Fruit fly (Drosophila melanogaster) whole organism, embryonic: Measurements from ENCODE around the gene St2.
A peak's percentile ranks its signal among the peaks of the same experiment; 100 is the strongest.

ENCODE experiments used
- Atf6 ChIP-seq: fragments of 200-800 bp; sonication (Bioruptor generic); IDR thresholded peaks from 2 replicates; pipeline ENCODE4 v1.3.6; 2022; ENCODE audit warnings: missing biosample characterization, missing genetic modification characterization
- Bdp1 ChIP-seq: fragments of 200-800 bp; sonication (Bioruptor generic); optimal IDR thresholded peaks from 3 replicates; lab custom pipeline; 2016; ENCODE audit warnings: missing biosample characterization, missing genetic modification characterization
- Bgb ChIP-seq: fragments of 200-800 bp; sonication (Bioruptor generic); IDR thresholded peaks from 2 replicates; pipeline ENCODE4 v1.3.6; 2022; ENCODE audit warnings: missing biosample characterization, missing genetic modification characterization; ENCODE audit not compliant: partially characterized antibody
- CG10959 ChIP-seq: fragments of 200-800 bp; sonication (Bioruptor generic); IDR thresholded peaks from 2 replicates; pipeline ENCODE4 v1.3.6; 2022; ENCODE audit warnings: missing biosample characterization, missing genetic modification characterization
- CG11504 ChIP-seq: fragments of 200-800 bp; sonication (Bioruptor generic); optimal IDR thresholded peaks from 3 replicates; lab custom pipeline; 2019; ENCODE audit warnings: missing biosample characterization, mild to moderate bottlenecking, missing genetic modification characterization, moderate library complexity
- CG12071 ChIP-seq: fragments of 200-800 bp; sonication (Bioruptor generic); optimal IDR thresholded peaks from 3 replicates; lab custom pipeline; 2018; ENCODE audit warnings: missing biosample characterization, mild to moderate bottlenecking, missing genetic modification characterization
- CG12299 ChIP-seq: fragments of 200-800 bp; sonication (Bioruptor generic); optimal IDR thresholded peaks from 2 replicates; lab custom pipeline; 2018; ENCODE audit warnings: missing biosample characterization, mild to moderate bottlenecking, missing genetic modification characterization
- CG12659 ChIP-seq: fragments of 200-800 bp; sonication (Bioruptor generic); optimal IDR thresholded peaks from 3 replicates; lab custom pipeline; 2017; ENCODE audit warnings: mild to moderate bottlenecking, missing biosample characterization, missing genetic modification reagents, missing genetic modification characterization
- CG13123 ChIP-seq: fragments of 200-800 bp; sonication (Bioruptor generic); optimal IDR thresholded peaks from 2 replicates; lab custom pipeline; 2016; ENCODE audit warnings: missing biosample characterization, missing genetic modification characterization
- CG14860 ChIP-seq: fragments of 200-800 bp; sonication (Bioruptor generic); IDR thresholded peaks from 3 replicates; pipeline ENCODE4 v1.3.6; 2022; ENCODE audit warnings: missing biosample characterization, missing genetic modification characterization; ENCODE audit not compliant: partially characterized antibody
- CG15696 ChIP-seq: fragments of 200-800 bp; sonication (Bioruptor generic); optimal IDR thresholded peaks from 2 replicates; lab custom pipeline; 2019; ENCODE audit warnings: missing biosample characterization, mild to moderate bottlenecking, missing genetic modification characterization, moderate library complexity
- CG1647 ChIP-seq: fragments of 200-800 bp; sonication (Bioruptor generic); optimal IDR thresholded peaks from 3 replicates; lab custom pipeline; 2016; ENCODE audit warnings: missing biosample characterization, missing genetic modification characterization
- CG17328 ChIP-seq: fragments of 200-800 bp; sonication (Bioruptor generic); IDR thresholded peaks from 2 replicates; pipeline ENCODE4 v1.3.6; 2022; ENCODE audit warnings: missing biosample characterization, missing genetic modification characterization
- CG17568 ChIP-seq: fragments of 200-800 bp; sonication (Bioruptor generic); optimal IDR thresholded peaks from 2 replicates; lab custom pipeline; 2018; ENCODE audit warnings: missing biosample characterization, mild to moderate bottlenecking, missing genetic modification characterization, moderate library complexity
- CG18599 ChIP-seq: fragments of 200-800 bp; sonication (Bioruptor generic); optimal IDR thresholded peaks from 3 replicates; lab custom pipeline; 2017; ENCODE audit warnings: missing biosample characterization, missing genetic modification characterization, mild to moderate bottlenecking, moderate library complexity, missing genetic modification reagents
- CG2202 ChIP-seq: fragments of 200-800 bp; sonication (Bioruptor generic); optimal IDR thresholded peaks from 2 replicates; lab custom pipeline; 2018; ENCODE audit warnings: missing biosample characterization, mild to moderate bottlenecking, missing genetic modification characterization
- CG2678 ChIP-seq: fragments of 200-800 bp; sonication (Bioruptor generic); optimal IDR thresholded peaks from 3 replicates; lab custom pipeline; 2019; ENCODE audit warnings: missing biosample characterization, mild to moderate bottlenecking, missing genetic modification characterization, moderate library complexity
- CG5953 ChIP-seq: fragments of 200-800 bp; sonication (Bioruptor generic); IDR thresholded peaks from 2 replicates; pipeline ENCODE4 v1.3.6; 2022; ENCODE audit warnings: missing biosample characterization, missing genetic modification characterization
- CG6683 ChIP-seq: fragments of 200-800 bp; sonication (Bioruptor generic); optimal IDR thresholded peaks from 2 replicates; lab custom pipeline; 2017; ENCODE audit warnings: missing biosample characterization, mild to moderate bottlenecking, missing genetic modification characterization, missing genetic modification reagents
- CG6854 ChIP-seq: fragments of 200-800 bp; sonication (Bioruptor generic); optimal IDR thresholded peaks from 3 replicates; lab custom pipeline; 2017; ENCODE audit warnings: missing biosample characterization, mild to moderate bottlenecking, missing genetic modification characterization
- CG7271 ChIP-seq: fragments of 200-800 bp; sonication (Bioruptor generic); optimal IDR thresholded peaks from 2 replicates; lab custom pipeline; 2018; ENCODE audit warnings: missing biosample characterization, mild to moderate bottlenecking, missing genetic modification characterization, moderate library complexity
- CG7963 ChIP-seq: fragments of 200-800 bp; sonication (Bioruptor generic); IDR thresholded peaks from 3 replicates; pipeline ENCODE4 v1.3.6; 2022; ENCODE audit warnings: missing biosample characterization, missing genetic modification characterization; ENCODE audit not compliant: partially characterized antibody
- CG8281 ChIP-seq: fragments of 200-800 bp; sonication (Bioruptor generic); optimal IDR thresholded peaks from 2 replicates; lab custom pipeline; 2018; ENCODE audit warnings: missing biosample characterization, mild to moderate bottlenecking, missing genetic modification characterization, moderate library complexity
- CG9609 ChIP-seq: fragments of 200-800 bp; sonication (Bioruptor generic); optimal IDR thresholded peaks from 3 replicates; lab custom pipeline; 2016; ENCODE audit warnings: missing biosample characterization, missing genetic modification characterization
- Doc2 ChIP-seq: fragments of 200-800 bp; sonication (Bioruptor generic); IDR thresholded peaks from 2 replicates; pipeline ENCODE4 v1.3.6; 2022; ENCODE audit warnings: missing biosample characterization, missing genetic modification characterization
- Dref ChIP-seq: fragments of 200-800 bp; sonication (Bioruptor generic); IDR thresholded peaks from 2 replicates; pipeline ENCODE4 v1.3.6; 2022; ENCODE audit warnings: missing biosample characterization, missing genetic modification characterization
- Elba2 ChIP-seq: fragments of 200-800 bp; sonication (Bioruptor generic); optimal IDR thresholded peaks from 3 replicates; lab custom pipeline; 2016; ENCODE audit warnings: missing biosample characterization, missing genetic modification characterization
- HLH4C ChIP-seq: fragments of 200-800 bp; sonication (Bioruptor generic); IDR thresholded peaks from 3 replicates; pipeline ENCODE4 v1.3.6; 2022; ENCODE audit warnings: missing biosample characterization, missing genetic modification characterization; ENCODE audit not compliant: partially characterized antibody
- Hand ChIP-seq: fragments of 200-800 bp; sonication (Bioruptor generic); optimal IDR thresholded peaks from 2 replicates; lab custom pipeline; 2017; ENCODE audit warnings: mild to moderate bottlenecking, missing biosample characterization, missing genetic modification reagents, missing genetic modification characterization
- Hmx ChIP-seq: fragments of 200-800 bp; sonication (Bioruptor generic); optimal IDR thresholded peaks from 2 replicates; lab custom pipeline; 2016; ENCODE audit warnings: missing biosample characterization, missing genetic modification characterization
- Jarid2 ChIP-seq: fragments of 200-800 bp; sonication (Bioruptor generic); optimal IDR thresholded peaks from 3 replicates; lab custom pipeline; 2017; ENCODE audit warnings: mild to moderate bottlenecking, missing biosample characterization, missing genetic modification reagents, missing genetic modification characterization
- MESR4 ChIP-seq: fragments of 200-800 bp; sonication (Bioruptor generic); optimal IDR thresholded peaks from 2 replicates; lab custom pipeline; 2018; ENCODE audit warnings: missing biosample characterization, mild to moderate bottlenecking, missing genetic modification characterization, moderate library complexity
- Mrtf ChIP-seq: fragments of 200-800 bp; sonication (Bioruptor generic); IDR thresholded peaks from 3 replicates; pipeline ENCODE4 v1.3.6; 2022; ENCODE audit warnings: missing biosample characterization, missing genetic modification characterization
- TFAM ChIP-seq: fragments of 200-800 bp; sonication (Bioruptor generic); optimal IDR thresholded peaks from 2 replicates; lab custom pipeline; 2017; ENCODE audit warnings: missing biosample characterization, missing genetic modification characterization, inconsistent platforms
- Tbp ChIP-seq: fragments of >200 bp; optimal IDR thresholded peaks from 2 replicates; lab custom pipeline; 2018; ENCODE audit warnings: missing biosample characterization, missing genetic modification characterization
- br ChIP-seq: fragments of >200 bp; optimal IDR thresholded peaks from 2 replicates; lab custom pipeline; 2017
- fru ChIP-seq: fragments of >200 bp; optimal IDR thresholded peaks from 2 replicates; lab custom pipeline; 2017
- h ChIP-seq: fragments of >200 bp; optimal IDR thresholded peaks from 2 replicates; lab custom pipeline; 2017
- lbe ChIP-seq: fragments of 200-800 bp; sonication (Bioruptor generic); optimal IDR thresholded peaks from 2 replicates; lab custom pipeline; 2016; ENCODE audit warnings: missing biosample characterization, mild to moderate bottlenecking, missing genetic modification characterization
- mirr ChIP-seq: fragments of 200-800 bp; sonication (Bioruptor generic); optimal IDR thresholded peaks from 3 replicates; lab custom pipeline; 2018; ENCODE audit warnings: missing biosample characterization, mild to moderate bottlenecking, missing genetic modification characterization
- mld ChIP-seq: fragments of 200-800 bp; sonication (Bioruptor generic); IDR thresholded peaks from 3 replicates; pipeline ENCODE4 v1.3.6; 2022; ENCODE audit warnings: missing biosample characterization, missing genetic modification characterization; ENCODE audit not compliant: partially characterized antibody
- pnt ChIP-seq: fragments of 200-800 bp; sonication (Bioruptor generic); optimal IDR thresholded peaks from 3 replicates; lab custom pipeline; 2016; ENCODE audit warnings: missing biosample characterization, missing genetic modification characterization
- repo ChIP-seq: fragments of 200-800 bp; sonication (Bioruptor generic); optimal IDR thresholded peaks from 2 replicates; lab custom pipeline; 2016; ENCODE audit warnings: missing biosample characterization, missing genetic modification characterization
- rib ChIP-seq: fragments of 200-800 bp; sonication (Bioruptor generic); IDR thresholded peaks from 2 replicates; pipeline ENCODE4 v1.3.6; 2022; ENCODE audit warnings: missing biosample characterization, missing genetic modification characterization
- sens-2 ChIP-seq: fragments of 200-800 bp; sonication (Bioruptor generic); IDR thresholded peaks from 2 replicates; pipeline ENCODE4 v1.3.6; 2022; ENCODE audit warnings: missing biosample characterization, missing genetic modification characterization
- slou ChIP-seq: fragments of 200-800 bp; sonication (Bioruptor generic); optimal IDR thresholded peaks from 3 replicates; lab custom pipeline; 2016; ENCODE audit warnings: missing biosample characterization, missing genetic modification characterization
- stc ChIP-seq: fragments of 200-800 bp; sonication (Bioruptor generic); IDR thresholded peaks from 2 replicates; pipeline ENCODE4 v1.3.6; 2022; ENCODE audit warnings: missing biosample characterization, missing genetic modification characterization
- tap ChIP-seq: fragments of 200-800 bp; optimal IDR thresholded peaks from 3 replicates; lab custom pipeline; 2019; ENCODE audit warnings: missing biosample characterization, mild to moderate bottlenecking, missing genetic modification characterization, moderate library complexity
- vfl ChIP-seq: fragments of 200-800 bp; sonication (Bioruptor generic); optimal IDR thresholded peaks from 2 replicates; lab custom pipeline; 2016; ENCODE audit warnings: missing biosample characterization, missing genetic modification characterization
- zen2 ChIP-seq: fragments of 200-800 bp; sonication (Bioruptor generic); IDR thresholded peaks from 3 replicates; pipeline ENCODE4 v1.3.6; 2022; ENCODE audit warnings: missing biosample characterization, missing genetic modification characterization; ENCODE audit not compliant: partially characterized antibody

The St2 gene

DNA sequence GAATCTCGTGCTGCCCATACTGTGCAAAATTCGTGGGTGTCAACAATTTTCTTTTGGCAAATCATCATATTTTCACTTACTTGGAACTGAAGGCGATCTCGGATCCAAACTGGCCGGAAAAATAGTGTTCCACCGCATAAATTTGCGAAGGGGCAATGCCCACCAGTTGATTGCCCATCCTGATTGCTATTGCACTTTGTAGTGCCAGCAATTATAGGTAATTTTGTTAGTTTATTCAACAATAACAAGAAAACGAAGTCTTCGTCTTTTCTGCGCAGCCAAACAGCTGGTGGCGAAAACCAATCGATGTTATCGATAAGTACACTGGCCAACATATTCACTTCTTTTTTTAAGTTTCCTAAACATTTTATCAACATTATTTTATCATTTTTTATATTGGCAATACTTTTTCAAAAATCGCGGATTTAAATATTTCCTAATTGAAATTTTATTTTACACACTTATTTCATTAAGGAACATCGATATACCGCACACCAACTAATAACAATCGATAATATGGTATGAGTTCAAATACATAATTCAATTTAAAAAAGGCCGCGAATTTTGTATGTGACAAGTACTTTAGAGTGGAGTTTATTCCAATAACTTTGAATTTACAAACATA lies 6.0 kb upstream of the St2 start, which contains the start of gene Vps15 (continued):
- TF ChIP-seq mirr (GFP tag; lab: Kevin White, UChicago) (no peak), h (lab: Kevin White, UChicago) (no peak), Bgb (GFP tag; lab: Robert Waterston, UW) (peak; percentile 85), stc (GFP tag; lab: Robert Waterston, UW) (peak; percentile 67; the same call in 1 of the 2 replicates), CG10959 (GFP tag; lab: Robert Waterston, UW) (no peak), CG15696 (tag; lab: Kevin White, UChicago) (peak; percentile 74), CG11504 (tag; lab: Kevin White, UChicago) (peak; percentile 82), Dref (GFP tag; lab: Robert Waterston, UW) (peak; percentile 75), Hmx (GFP tag; lab: Kevin White, UChicago) (peak; percentile 70), Bdp1 (GFP tag; lab: Kevin White, UChicago) (peak; percentile 5), CG8281 (peak; percentile 43), CG2202 (tag; lab: Kevin White, UChicago) (peak; percentile 35), CG13123 (GFP tag; lab: Kevin White, UChicago) (peak; percentile 58), CG12659 (peak; percentile 79), HLH4C (GFP tag; lab: Robert Waterston, UW) (peak; percentile 96), zen2 (peak; percentile 74; the same call in 2 of the 3 replicates), Atf6 (GFP tag; lab: Robert Waterston, UW) (peak; percentile 72), CG6683 (GFP tag; lab: Kevin White, UChicago) (peak; percentile 58), sens-2 (GFP tag; lab: Robert Waterston, UW) (no peak), tap (peak; percentile 65), CG12071 (GFP tag; lab: Kevin White, UChicago) (no peak), CG2678 (peak; percentile 88), rib (GFP tag; lab: Robert Waterston, UW) (no peak), repo (GFP tag; lab: Kevin White, UChicago) (peak; percentile 12), CG7963 (GFP tag; lab: Robert Waterston, UW) (peak; percentile 70), Mrtf (GFP tag; lab: Robert Waterston, UW) (peak; percentile 33; the same call in 1 of the 3 replicates), Hand (GFP tag; lab: Kevin White, UChicago) (peak; percentile 27), Tbp (no peak), CG9609 (GFP tag; lab: Kevin White, UChicago) (peak; percentile 50), slou (GFP tag; lab: Kevin White, UChicago) (peak; percentile 5), CG17328 (GFP tag; lab: Robert Waterston, UW) (peak; percentile 80), fru (lab: Kevin White, UChicago) (no peak), CG7271 (tag; lab: Kevin White, UChicago) (peak; percentile 71), lbe (GFP tag; lab: Kevin White, UChicago) (peak; percentile 61), mld (GFP tag; lab: Robert Waterston, UW) (peak; percentile 22; the same call in 1 of the 3 replicates), TFAM (GFP tag; lab: Kevin White, UChicago) (no peak), CG5953 (GFP tag; lab: Robert Waterston, UW) (0 out of 2 replicates have a peak, but pooled peaks have one; percentile 6), Doc2 (no peak), CG6854 (GFP tag; lab: Kevin White, UChicago) (no peak), br (lab: Kevin White, UChicago) (no peak), MESR4 (peak; percentile 73), vfl (no peak), Jarid2 (GFP tag; lab: Kevin White, UChicago) (no peak), pnt (GFP tag; lab: Kevin White, UChicago) (peak; percentile 33), CG18599 (peak; percentile 83), CG17568 (GFP tag; lab: Kevin White, UChicago) (peak; percentile 61), CG14860 (GFP tag; lab: Robert Waterston, UW) (peak; percentile 87), CG1647 (GFP tag; lab: Kevin White, UChicago) (peak; percentile 53), CG12299 (peak; percentile 77), Elba2 (GFP tag; lab: Kevin White, UChicago) (no peak)
